Fruit fly (Drosophila melanogaster): ENCODE results near the gene CG6083.
"Not testable (repeated sequence)": the region's sequence is repeated elsewhere in the genome, so short reads cannot be mapped to it uniquely, and the experiment has no call there.

Gene CG6083

DNA sequence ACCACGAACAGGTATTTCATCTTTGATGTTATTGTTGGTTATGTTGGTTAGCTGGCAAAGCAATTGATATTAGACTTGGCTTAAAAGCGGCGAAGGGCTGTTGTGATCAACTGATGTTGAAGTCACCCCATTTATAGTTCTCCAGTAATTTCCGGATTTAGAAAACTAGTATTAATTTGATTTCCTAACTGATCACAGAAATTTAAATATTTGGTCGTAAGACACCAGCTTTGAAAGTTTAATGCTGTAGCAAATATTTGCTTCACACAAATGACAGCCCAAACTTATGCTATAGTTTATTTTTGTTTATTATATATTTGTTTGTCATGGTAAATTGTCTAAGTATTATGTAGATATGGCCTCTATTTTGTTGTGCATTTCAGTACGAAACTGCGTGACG is 43.8 kb downstream of the CG6083 start, which contains the start of gene CG33269:
CG33269 (minus strand) TSS at position 101 of the 400 bp plus-strand sequence.
- TF ChIP-seq fd96Ca (GFP tag; IDR thresholded peaks at IDR 0.05) (no peak), D1 (tag; optimal IDR thresholded peaks at IDR 0.05) (no peak), Pif1B (GFP tag; optimal IDR thresholded peaks at IDR 0.05) (no peak), CG8301 (tag; optimal IDR thresholded peaks at IDR 0.05) (no peak), gl (tag; optimal IDR thresholded peaks at IDR 0.05) (no peak), CG4496 (GFP tag; IDR thresholded peaks at IDR 0.05) (no peak), CG14655 (GFP tag; optimal IDR thresholded peaks at IDR 0.05) (no peak), CG9948 (tag; optimal IDR thresholded peaks at IDR 0.05) (no peak), Snoo (tag; optimal IDR thresholded peaks at IDR 0.05) (no peak), CG13204 (GFP tag; optimal IDR thresholded peaks at IDR 0.05) (no peak)

DNA sequence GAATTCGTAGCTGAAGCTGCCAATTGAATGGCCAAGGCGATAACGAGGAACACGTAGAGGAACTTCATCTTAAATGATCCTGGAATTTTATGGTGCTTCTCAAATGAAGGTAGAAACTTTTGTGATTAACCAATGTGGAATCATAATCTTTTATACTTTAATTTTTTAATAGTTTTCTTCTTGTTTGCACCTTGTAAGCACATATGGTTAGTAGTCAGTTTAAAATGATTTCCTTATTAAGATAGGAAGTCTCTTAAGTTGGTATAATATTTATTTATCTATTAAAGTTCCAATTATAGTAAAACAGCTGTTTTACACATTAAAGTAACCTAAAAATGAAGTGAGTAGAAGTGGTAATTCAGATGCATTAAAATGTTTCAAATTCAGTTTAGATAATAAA is 45.0 kb downstream of the CG6083 start, which contains the start of gene CG43391:
CG43391 (minus strand) TSS at position 101 of the 400 bp plus-strand sequence.
- TF ChIP-seq CG8159 (tag; optimal IDR thresholded peaks at IDR 0.05): no peak
- TF ChIP-seq CG17806 (tag; optimal IDR thresholded peaks at IDR 0.05): no peak
- no peak for TF ChIP-seq CG9948 (tag; optimal IDR thresholded peaks at IDR 0.05)
- no peak for TF ChIP-seq CG14655 (GFP tag; optimal IDR thresholded peaks at IDR 0.05)
- TF ChIP-seq Snoo (tag; optimal IDR thresholded peaks at IDR 0.05): no peak
- TF ChIP-seq Pif1A (GFP tag; optimal IDR thresholded peaks at IDR 0.05): no peak
- TF ChIP-seq fd96Ca (GFP tag; IDR thresholded peaks at IDR 0.05): no peak
- TF ChIP-seq Pif1B (GFP tag; optimal IDR thresholded peaks at IDR 0.05): no peak

DNA sequence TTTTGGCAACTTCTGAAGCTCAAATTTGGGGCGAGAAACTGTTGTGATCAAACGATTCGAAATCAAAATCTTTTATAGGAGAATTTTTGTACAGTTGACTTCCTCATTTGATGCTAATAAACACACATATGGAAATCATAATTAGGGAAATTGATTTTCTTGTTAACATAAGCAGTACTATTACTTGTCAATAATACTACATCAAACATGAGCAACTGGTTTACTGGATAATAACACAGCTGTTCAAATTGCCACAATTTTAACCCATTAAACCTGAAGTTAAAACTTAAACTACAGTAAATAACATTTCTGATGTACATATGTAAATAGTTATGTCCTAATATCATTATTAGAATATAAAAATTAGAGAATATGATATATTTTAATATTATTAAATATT is 46.0 kb downstream of the CG6083 start, which contains the start of gene CG43390:
CG43390 (minus strand) TSS at position 32 of the 400 bp plus-strand sequence.
- TF ChIP-seq fd96Ca (GFP tag; IDR thresholded peaks at IDR 0.05) (no peak), rn (GFP tag; IDR thresholded peaks at IDR 0.05) (no peak), CG32121 (GFP tag; IDR thresholded peaks at IDR 0.05) (no peak), CG17806 (tag; optimal IDR thresholded peaks at IDR 0.05) (no peak), CG8301 (tag; optimal IDR thresholded peaks at IDR 0.05) (no peak), Pif1A (GFP tag; optimal IDR thresholded peaks at IDR 0.05) (no peak), CG34367 (tag; optimal IDR thresholded peaks at IDR 0.05) (no peak), CG9948 (tag; optimal IDR thresholded peaks at IDR 0.05) (no peak), CG8159 (tag; optimal IDR thresholded peaks at IDR 0.05) (no peak), Snoo (tag; optimal IDR thresholded peaks at IDR 0.05) (no peak)

DNA sequence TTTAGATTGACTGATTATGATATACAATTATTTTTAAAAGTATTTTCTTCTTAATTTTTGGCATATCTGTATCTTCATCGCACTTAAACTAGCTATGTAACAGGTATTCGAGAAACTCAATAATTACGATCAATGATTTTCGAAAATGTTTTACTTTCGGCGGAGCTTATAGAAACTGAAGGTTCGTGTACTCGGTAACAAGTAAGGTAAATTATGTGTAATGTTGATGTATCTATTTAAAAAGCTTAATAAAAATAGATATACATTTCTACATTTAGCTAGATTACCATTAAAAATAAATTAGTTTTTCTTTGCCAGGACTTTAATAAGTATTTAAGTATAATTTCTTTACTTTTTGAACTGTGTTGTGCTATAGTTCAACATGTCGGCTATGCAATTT is 47.1 kb downstream of the CG6083 start:
- TF ChIP-seq CG32121 (GFP tag; IDR thresholded peaks at IDR 0.05) (no peak), CG13204 (GFP tag; optimal IDR thresholded peaks at IDR 0.05) (no peak), EcR (GFP tag; optimal IDR thresholded peaks at IDR 0.05) (no peak), D1 (tag; optimal IDR thresholded peaks at IDR 0.05) (peak; percentile 70)

DNA sequence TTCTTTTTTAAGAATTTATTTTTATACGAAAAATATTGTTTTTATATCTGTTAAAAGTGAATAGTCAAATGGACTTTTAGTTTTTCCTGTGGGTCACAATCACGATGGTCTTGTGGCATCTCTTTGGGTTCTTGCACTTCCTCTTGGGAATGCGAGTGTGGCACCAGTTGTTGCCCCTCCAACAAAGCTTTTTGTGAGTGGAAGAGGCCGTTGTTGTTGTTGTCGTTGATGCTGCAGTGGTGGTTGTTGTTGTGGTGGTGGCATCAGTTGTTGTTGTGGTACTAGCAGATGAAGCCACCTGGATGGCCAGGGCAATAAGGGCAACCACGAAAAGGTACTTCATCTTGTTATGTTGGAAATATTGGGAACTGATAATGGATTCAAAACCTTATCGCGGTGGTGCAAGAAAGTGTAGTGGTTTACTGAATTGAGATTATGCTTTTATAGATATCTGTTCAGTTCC is 47.7 kb downstream of the CG6083 start, which contains the start of gene CG33270:
CG33270 (minus strand) TSS at position 413 of the 463 bp plus-strand sequence.
- TF ChIP-seq CG12605 (GFP tag; IDR thresholded peaks at IDR 0.05) (no peak), CG8159 (tag; optimal IDR thresholded peaks at IDR 0.05) (no peak), CG34367 (tag; optimal IDR thresholded peaks at IDR 0.05) (no peak), Pif1A (GFP tag; optimal IDR thresholded peaks at IDR 0.05) (no peak), EcR (GFP tag; optimal IDR thresholded peaks at IDR 0.05) (no peak), CG8301 (tag; optimal IDR thresholded peaks at IDR 0.05) (no peak), Ets98B (GFP tag; IDR thresholded peaks at IDR 0.05) (no peak), D1 (tag; optimal IDR thresholded peaks at IDR 0.05) (no peak), CG13204 (GFP tag; optimal IDR thresholded peaks at IDR 0.05) (no peak), CG32121 (GFP tag; IDR thresholded peaks at IDR 0.05) (no peak), rn (GFP tag; IDR thresholded peaks at IDR 0.05) (no peak), CG9948 (tag; optimal IDR thresholded peaks at IDR 0.05) (no peak), CG10348 (GFP tag; IDR thresholded peaks at IDR 0.05) (no peak), Pif1B (GFP tag; optimal IDR thresholded peaks at IDR 0.05) (no peak)

DNA sequence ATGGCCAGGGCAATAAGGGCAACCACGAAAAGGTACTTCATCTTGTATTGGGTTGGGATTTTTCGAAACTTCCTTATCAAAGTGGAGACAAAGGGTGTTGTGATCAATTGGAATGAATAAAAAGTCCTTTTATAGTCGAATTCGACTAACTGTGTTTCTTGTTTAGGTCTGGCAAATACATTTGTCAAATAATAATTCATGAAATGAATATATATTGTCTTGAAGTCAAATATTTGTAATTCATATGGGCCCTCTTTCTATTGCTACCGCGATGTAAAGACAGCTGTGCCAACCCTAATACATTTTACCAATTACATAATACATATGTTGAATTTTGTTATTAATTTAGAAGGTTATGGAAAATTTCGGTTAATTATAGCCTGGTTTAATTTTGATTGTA is 48.5 kb downstream of the CG6083 start, which contains the start of gene CG33271:
CG33271 (minus strand) TSS at position 101 of the 400 bp plus-strand sequence.
- TF ChIP-seq Ets98B (GFP tag; IDR thresholded peaks at IDR 0.05): no peak
- TF ChIP-seq CG10348 (GFP tag; IDR thresholded peaks at IDR 0.05): no peak
- no peak for TF ChIP-seq CG32121 (GFP tag; IDR thresholded peaks at IDR 0.05)
- no peak for TF ChIP-seq CG8159 (tag; optimal IDR thresholded peaks at IDR 0.05)
- no peak for TF ChIP-seq EcR (GFP tag; optimal IDR thresholded peaks at IDR 0.05)
- TF ChIP-seq D1 (tag; optimal IDR thresholded peaks at IDR 0.05): no peak
- no peak for TF ChIP-seq CG12605 (GFP tag; IDR thresholded peaks at IDR 0.05)
- TF ChIP-seq CG8301 (tag; optimal IDR thresholded peaks at IDR 0.05): no peak
- TF ChIP-seq CG34367 (tag; optimal IDR thresholded peaks at IDR 0.05): no peak
- TF ChIP-seq CG13204 (GFP tag; optimal IDR thresholded peaks at IDR 0.05): no peak
- TF ChIP-seq CG17806 (tag; optimal IDR thresholded peaks at IDR 0.05): no peak

DNA sequence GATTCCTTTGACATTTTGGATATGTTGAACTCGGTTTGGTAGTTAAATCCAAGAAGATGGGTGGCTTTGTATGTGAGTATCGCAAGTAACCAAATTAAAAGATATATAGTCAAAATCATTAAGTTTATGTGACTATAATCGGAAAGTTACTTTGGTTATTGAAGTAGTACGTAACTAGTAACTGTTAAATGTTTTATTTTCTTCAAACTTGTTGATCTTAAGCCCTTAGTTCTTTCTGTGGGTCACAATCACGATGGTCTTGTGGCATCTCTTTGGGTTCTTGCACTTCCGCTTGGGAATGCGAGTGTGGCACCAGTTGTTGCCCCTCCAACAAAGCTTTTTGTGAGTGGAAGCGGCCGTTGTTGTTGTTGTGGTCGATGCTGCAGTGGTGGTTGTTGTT is 49.0 kb downstream of the CG6083 start, which contains the start of gene CG33489:
CG33489 (minus strand) TSS at position 101 of the 400 bp plus-strand sequence.
- TF ChIP-seq CG8159 (tag; optimal IDR thresholded peaks at IDR 0.05); rn (GFP tag; IDR thresholded peaks at IDR 0.05); fd96Ca (GFP tag; IDR thresholded peaks at IDR 0.05): not testable (repeated sequence)

All from whole organism, pupa.